Worm (Caenorhabditis elegans) whole organism, mixed stage, embryonic: ENCODE results near the gene R11D1.10.

Source experiments
- M03D4.4 ChIP-seq: sonication (generic microtip); optimal IDR thresholded peaks from 2 replicates; lab custom pipeline; 2017; ENCODE audit warnings: mild to moderate bottlenecking, missing genetic modification characterization, missing compliant biosample characterization
- bed-3 ChIP-seq: fragments of 200-800 bp; sonication (Bioruptor generic); optimal IDR thresholded peaks from 3 replicates; lab custom pipeline; 2018; ENCODE audit warnings: mild to moderate bottlenecking, missing genetic modification characterization, moderate library complexity, missing compliant biosample characterization
- blmp-1 ChIP-seq: fragments of 150-350 bp; optimal IDR thresholded peaks from 2 replicates; lab custom pipeline; 2014; ENCODE audit warnings: missing biosample characterization, missing genetic modification characterization
- ceh-39 ChIP-seq: fragments of 150-350 bp; optimal IDR thresholded peaks from 2 replicates; lab custom pipeline; 2014; ENCODE audit warnings: missing biosample characterization, missing genetic modification characterization
- ceh-43 ChIP-seq: fragments of 200-800 bp; sonication (Bioruptor generic); optimal IDR thresholded peaks from 2 replicates; lab custom pipeline; 2018; ENCODE audit warnings: mild to moderate bottlenecking, missing genetic modification characterization, moderate library complexity, missing compliant biosample characterization
- ceh-83 ChIP-seq: fragments of 200-800 bp; sonication (Bioruptor generic); optimal IDR thresholded peaks from 2 replicates; lab custom pipeline; 2018; ENCODE audit warnings: mild to moderate bottlenecking, missing genetic modification characterization, missing compliant biosample characterization
- cnd-1 ChIP-seq: fragments of 200-800 bp; sonication (Bioruptor generic); optimal IDR thresholded peaks from 2 replicates; lab custom pipeline; 2018; ENCODE audit warnings: mild to moderate bottlenecking, missing genetic modification characterization, missing compliant biosample characterization
- drap-1 ChIP-seq: fragments of 200-800 bp; sonication (Bioruptor generic); optimal IDR thresholded peaks from 3 replicates; lab custom pipeline; 2018; ENCODE audit warnings: mild to moderate bottlenecking, missing genetic modification characterization, missing compliant biosample characterization
- elt-1 ChIP-seq: sonication (generic microtip); optimal IDR thresholded peaks from 2 replicates; lab custom pipeline; 2017; ENCODE audit warnings: missing genetic modification characterization, mild to moderate bottlenecking, missing compliant biosample characterization, antibody characterized with exemption, moderate library complexity, borderline replicate concordance; ENCODE audit not compliant: insufficient read depth
- elt-3 ChIP-seq: fragments of 150-350 bp; optimal IDR thresholded peaks from 2 replicates; lab custom pipeline; 2014; ENCODE audit warnings: missing biosample characterization, missing genetic modification characterization
- flh-1 ChIP-seq: fragments of 200-800 bp; sonication (Bioruptor generic); optimal IDR thresholded peaks from 2 replicates; lab custom pipeline; 2018; ENCODE audit warnings: mild to moderate bottlenecking, missing genetic modification characterization, moderate library complexity, missing compliant biosample characterization
- ham-2 ChIP-seq: fragments of 200-800 bp; sonication (Bioruptor generic); optimal IDR thresholded peaks from 2 replicates; lab custom pipeline; 2018; ENCODE audit warnings: mild to moderate bottlenecking, missing genetic modification characterization, missing compliant biosample characterization
- hlh-1 ChIP-seq: fragments of 150-350 bp; optimal IDR thresholded peaks from 2 replicates; lab custom pipeline; 2014; ENCODE audit warnings: missing biosample characterization, missing genetic modification reagents, missing genetic modification characterization
- lin-13 ChIP-seq: fragments of 150-350 bp; optimal IDR thresholded peaks from 2 replicates; lab custom pipeline; 2014; ENCODE audit warnings: missing biosample characterization, missing genetic modification characterization
- lin-32 ChIP-seq: fragments of 200-800 bp; sonication (Bioruptor generic); optimal IDR thresholded peaks from 2 replicates; lab custom pipeline; 2018; ENCODE audit warnings: mild to moderate bottlenecking, missing genetic modification characterization, missing compliant biosample characterization
- lsy-2 ChIP-seq: fragments of 150-350 bp; optimal IDR thresholded peaks from 2 replicates; lab custom pipeline; 2014; ENCODE audit warnings: missing biosample characterization, missing genetic modification characterization
- mab-5 ChIP-seq: fragments of 150-350 bp; optimal IDR thresholded peaks from 2 replicates; lab custom pipeline; 2014; ENCODE audit warnings: missing biosample characterization, missing genetic modification characterization
- mep-1 ChIP-seq: fragments of 150-350 bp; optimal IDR thresholded peaks from 2 replicates; lab custom pipeline; 2017; ENCODE audit warnings: missing biosample characterization, missing genetic modification reagents, missing genetic modification characterization, inconsistent platforms
- mls-2 ChIP-seq: sonication (generic microtip); optimal IDR thresholded peaks from 2 replicates; lab custom pipeline; 2016; ENCODE audit warnings: mild to moderate bottlenecking, missing genetic modification characterization, moderate library complexity, missing compliant biosample characterization
- nhr-12 ChIP-seq: fragments of 150-350 bp; optimal IDR thresholded peaks from 2 replicates; lab custom pipeline; 2014; ENCODE audit warnings: missing biosample characterization, missing genetic modification characterization
- nhr-2 ChIP-seq: fragments of 150-350 bp; optimal IDR thresholded peaks from 2 replicates; lab custom pipeline; 2014; ENCODE audit warnings: missing biosample characterization, missing genetic modification characterization
- nhr-237 ChIP-seq: fragments of 150-350 bp; optimal IDR thresholded peaks from 2 replicates; lab custom pipeline; 2014; ENCODE audit warnings: missing biosample characterization, missing genetic modification characterization
- nhr-28 ChIP-seq: fragments of 150-350 bp; optimal IDR thresholded peaks from 2 replicates; lab custom pipeline; 2014; ENCODE audit warnings: missing biosample characterization, missing genetic modification characterization
- nhr-76 ChIP-seq: sonication (generic microtip); optimal IDR thresholded peaks from 2 replicates; lab custom pipeline; 2017; ENCODE audit warnings: missing biosample characterization, missing genetic modification characterization
- pha-4 ChIP-seq: fragments of 150-350 bp; optimal IDR thresholded peaks from 2 replicates; lab custom pipeline; 2018; ENCODE audit warnings: missing biosample characterization, missing genetic modification reagents, missing genetic modification characterization
- sem-2 ChIP-seq: fragments of 200-800 bp; sonication (Bioruptor generic); optimal IDR thresholded peaks from 2 replicates; lab custom pipeline; 2018; ENCODE audit warnings: mild to moderate bottlenecking, missing genetic modification characterization, missing compliant biosample characterization
- snpc-4 ChIP-seq: fragments of 150-350 bp; optimal IDR thresholded peaks from 2 replicates; lab custom pipeline; 2014; ENCODE audit warnings: missing biosample characterization, missing genetic modification characterization
- sptf-1 ChIP-seq: sonication (generic microtip); optimal IDR thresholded peaks from 2 replicates; lab custom pipeline; 2017; ENCODE audit warnings: mild to moderate bottlenecking, missing genetic modification characterization, moderate library complexity, missing compliant biosample characterization
- tbx-8 ChIP-seq: fragments of 200-800 bp; sonication (Bioruptor generic); optimal IDR thresholded peaks from 2 replicates; lab custom pipeline; 2018; ENCODE audit warnings: mild to moderate bottlenecking, missing genetic modification characterization, moderate library complexity, missing compliant biosample characterization
- unc-120 ChIP-seq: sonication (generic microtip); optimal IDR thresholded peaks from 2 replicates; lab custom pipeline; 2017; ENCODE audit warnings: missing genetic modification characterization, missing compliant biosample characterization; ENCODE audit not compliant: poor library complexity, severe bottlenecking
- unc-39 ChIP-seq: fragments of 150-350 bp; optimal IDR thresholded peaks from 2 replicates; lab custom pipeline; 2014; ENCODE audit warnings: missing biosample characterization, missing genetic modification characterization
- unc-62 ChIP-seq: fragments of 150-350 bp; optimal IDR thresholded peaks from 2 replicates; lab custom pipeline; 2014; ENCODE audit warnings: missing biosample characterization, missing genetic modification reagents, missing genetic modification characterization
- zip-8 ChIP-seq: fragments of 150-350 bp; optimal IDR thresholded peaks from 2 replicates; lab custom pipeline; 2014; ENCODE audit warnings: missing biosample characterization, missing genetic modification characterization
- ztf-11 ChIP-seq: fragments of 150-350 bp; optimal IDR thresholded peaks from 2 replicates; lab custom pipeline; 2014; ENCODE audit warnings: missing biosample characterization, missing genetic modification characterization

The R11D1.10 gene

DNA sequence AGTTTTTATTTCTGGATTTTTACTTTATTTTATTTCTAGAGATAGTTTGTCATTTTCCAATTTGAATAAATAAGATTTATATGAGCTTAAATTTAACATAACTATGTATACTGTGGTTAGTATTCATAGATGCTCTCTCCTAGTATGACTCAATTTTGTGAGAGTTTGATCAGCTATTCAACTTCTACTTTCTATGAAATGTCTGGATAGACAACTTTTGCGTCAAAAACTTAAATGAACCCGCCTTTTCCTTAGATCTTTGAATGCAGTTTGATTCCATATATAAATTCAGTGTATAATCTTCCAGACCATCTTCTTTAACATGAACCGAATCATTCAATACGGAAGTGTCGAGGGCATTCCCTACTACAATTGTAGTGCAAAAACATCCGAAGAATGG is 39.6 kb downstream of the R11D1.10 start, which contains the start of gene srt-43:
TSS of gene srt-43 (plus strand) at position 301 of the 400 bp plus-strand sequence.
- TF ChIP-seq mls-2 (tag; lab: Kevin White, UChicago): no peak
- no peak for TF ChIP-seq ztf-11 (tag; lab: Kevin White, UChicago)
- no peak for TF ChIP-seq lsy-2 (tag; lab: Kevin White, UChicago)
- TF ChIP-seq drap-1 (GFP tag; lab: Kevin White, UChicago): no peak
- TF ChIP-seq sptf-1 (tag; lab: Kevin White, UChicago): no peak
- TF ChIP-seq, all 35 proteins: peak for 0

DNA sequence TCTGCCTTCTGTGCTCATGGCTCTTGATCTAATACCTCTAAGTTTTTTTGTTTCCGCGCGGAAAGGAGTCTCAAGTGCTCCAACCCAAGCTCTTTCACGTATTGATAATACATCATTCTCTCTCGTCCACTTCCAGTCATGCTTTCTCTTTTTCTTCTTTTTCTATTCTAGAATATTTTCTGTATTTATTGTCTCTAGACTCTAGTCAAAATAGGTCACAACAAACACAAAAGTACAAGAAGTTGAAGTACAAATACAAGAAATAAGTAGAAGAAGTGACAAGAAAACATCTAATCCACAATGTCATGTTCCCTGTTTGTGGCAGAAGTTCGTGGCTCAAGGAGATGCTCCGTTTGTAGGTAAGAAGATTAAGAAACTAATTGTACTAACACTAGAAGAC is 43.9 kb downstream of the R11D1.10 start, which contains the start of gene ZC455.1:
TSS of gene ZC455.1 (plus strand) at position 301 of the 400 bp plus-strand sequence.
- TF ChIP-seq ham-2 (GFP tag; lab: Kevin White, UChicago) (no peak), M03D4.4 (tag; lab: Kevin White, UChicago) (no peak), cnd-1 (tag; lab: Kevin White, UChicago) (no peak), flh-1 (no peak), ztf-11 (tag; lab: Kevin White, UChicago) (no peak), sptf-1 (tag; lab: Kevin White, UChicago) (no peak), pha-4 (tag; lab: Kevin White, UChicago) (no peak), mab-5 (tag; lab: Kevin White, UChicago) (no peak), blmp-1 (no peak), lsy-2 (tag; lab: Kevin White, UChicago) (no peak), nhr-28 (tag; lab: Kevin White, UChicago) (no peak), elt-3 (tag; lab: Kevin White, UChicago) (no peak), mep-1 (tag; lab: Kevin White, UChicago) (no peak), ceh-39 (tag; lab: Kevin White, UChicago) (no peak)

ce11 chrV:12773852-12774251 is 44.5 kb downstream of the R11D1.10 start:
- TF ChIP-seq M03D4.4 (tag; lab: Kevin White, UChicago): no peak
- TF ChIP-seq unc-120: no peak
- no peak for TF ChIP-seq ceh-43 (GFP tag; lab: Kevin White, UChicago)
- no peak for TF ChIP-seq nhr-237
- TF ChIP-seq snpc-4 (tag; lab: Kevin White, UChicago): no peak
- TF ChIP-seq cnd-1 (tag; lab: Kevin White, UChicago): no peak
- no peak for TF ChIP-seq blmp-1
- TF ChIP-seq unc-62: no peak
- TF ChIP-seq hlh-1 (tag; lab: Kevin White, UChicago): no peak
- no peak for TF ChIP-seq ztf-11 (tag; lab: Kevin White, UChicago)
- TF ChIP-seq nhr-76 (tag; lab: Kevin White, UChicago): no peak
- TF ChIP-seq lin-32 (GFP tag; lab: Kevin White, UChicago): no peak
- TF ChIP-seq mab-5 (tag; lab: Kevin White, UChicago): no peak
- TF ChIP-seq ceh-39 (tag; lab: Kevin White, UChicago): no peak
- no peak for TF ChIP-seq elt-3 (tag; lab: Kevin White, UChicago)
- TF ChIP-seq zip-8: no peak
- no peak for TF ChIP-seq lsy-2 (tag; lab: Kevin White, UChicago)
- TF ChIP-seq nhr-12 (tag; lab: Kevin White, UChicago): no peak
- no peak for TF ChIP-seq tbx-8
- TF ChIP-seq lin-13 (tag; lab: Kevin White, UChicago): no peak

DNA sequence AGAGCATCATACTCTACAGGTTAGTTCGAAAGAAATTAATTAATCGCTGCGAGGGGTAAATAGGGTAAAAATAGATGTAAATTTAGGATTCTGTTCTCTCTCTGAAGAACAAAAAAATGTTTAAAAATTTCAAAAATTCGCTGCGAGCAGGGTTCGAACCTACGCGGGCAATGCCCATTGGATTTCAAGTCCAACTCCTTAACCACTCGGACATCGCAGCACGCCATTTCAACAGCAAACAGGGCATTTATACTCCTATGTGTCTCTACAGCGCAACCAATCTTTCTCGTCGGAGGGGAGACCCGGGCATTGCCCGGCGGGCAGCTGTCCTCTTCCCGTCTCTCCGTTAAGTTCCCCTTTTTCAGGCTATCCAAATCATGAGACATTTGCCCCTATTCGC is 50.9 kb downstream of the R11D1.10 start:
- TF ChIP-seq snpc-4 (tag; lab: Kevin White, UChicago): no peak
- TF ChIP-seq tbx-8: peak; percentile 75
- peak; percentile 95 for TF ChIP-seq ceh-83
- TF ChIP-seq ceh-39 (tag; lab: Kevin White, UChicago): no peak
- TF ChIP-seq M03D4.4 (tag; lab: Kevin White, UChicago): peak; percentile 94
- TF ChIP-seq pha-4 (tag; lab: Kevin White, UChicago): peak; percentile 62
- TF ChIP-seq blmp-1: no peak
- peak; percentile 78 for TF ChIP-seq ham-2 (GFP tag; lab: Kevin White, UChicago)
- TF ChIP-seq nhr-28 (tag; lab: Kevin White, UChicago): peak; percentile 66
- TF ChIP-seq bed-3 (GFP tag; lab: Kevin White, UChicago): peak; percentile 86
- TF ChIP-seq drap-1 (GFP tag; lab: Kevin White, UChicago): peak; percentile 96
- peak; percentile 88 for TF ChIP-seq ceh-43 (GFP tag; lab: Kevin White, UChicago)
- TF ChIP-seq unc-39 (tag; lab: Kevin White, UChicago): no peak
- no peak for TF ChIP-seq nhr-12 (tag; lab: Kevin White, UChicago)
- TF ChIP-seq elt-3 (tag; lab: Kevin White, UChicago): peak; percentile 8
- no peak for TF ChIP-seq nhr-2 (tag; lab: Kevin White, UChicago)
- peak; percentile 26 for TF ChIP-seq unc-62
- TF ChIP-seq mls-2 (tag; lab: Kevin White, UChicago): peak; percentile 98
- peak; percentile 55 for TF ChIP-seq lsy-2 (tag; lab: Kevin White, UChicago)
- peak; percentile 59 for TF ChIP-seq ztf-11 (tag; lab: Kevin White, UChicago)
- no peak for TF ChIP-seq elt-1 (tag; lab: Kevin White, UChicago)
- peak; percentile 84 for TF ChIP-seq flh-1
- peak; percentile 90 for TF ChIP-seq sem-2
- TF ChIP-seq cnd-1 (tag; lab: Kevin White, UChicago): peak; percentile 93
- peak; percentile 92 for TF ChIP-seq lin-32 (GFP tag; lab: Kevin White, UChicago)
- TF ChIP-seq unc-120: peak; percentile 93
- peak; percentile 76 for TF ChIP-seq mep-1 (tag; lab: Kevin White, UChicago)
- peak; percentile 97 for TF ChIP-seq sptf-1 (tag; lab: Kevin White, UChicago)
- no peak for TF ChIP-seq nhr-76 (tag; lab: Kevin White, UChicago)
- TF ChIP-seq lin-13 (tag; lab: Kevin White, UChicago): peak; percentile 24
